Worm (Caenorhabditis elegans) whole organism, L4 larva: ENCODE results near the gene Y39B6A.69.

Source experiments
- ZK337.2 ChIP-seq: fragments of 200-800 bp; sonication (Bioruptor generic); IDR thresholded peaks from 2 replicates; pipeline ENCODE4 v1.3.6; 2022; ENCODE audit warnings: missing genetic modification reagents, missing genetic modification characterization, missing compliant biosample characterization
- ceh-82 ChIP-seq: sonication (generic microtip); optimal IDR thresholded peaks from 2 replicates; lab custom pipeline; 2017; ENCODE audit warnings: missing biosample characterization, missing genetic modification characterization
- daf-16 ChIP-seq, 3 experiments: sonication (generic microtip); optimal IDR thresholded peaks; 2 replicates each; lab custom pipeline; 2016 to 2017; ENCODE audit warnings: missing genetic modification characterization in 3 of 3, missing genetic modification reagents in 3 of 3, mild to moderate bottlenecking in 2 of 3, missing compliant biosample characterization in 2 of 3, missing biosample characterization in 1 of 3, moderate library complexity in 1 of 3
- nhr-76 ChIP-seq: fragments of 150-350 bp; optimal IDR thresholded peaks from 2 replicates; lab custom pipeline; 2014; ENCODE audit warnings: missing biosample characterization, missing genetic modification characterization
- nhr-77 ChIP-seq: fragments of 150-350 bp; optimal IDR thresholded peaks from 2 replicates; lab custom pipeline; 2014; ENCODE audit warnings: missing biosample characterization, missing genetic modification characterization
- sdz-12 ChIP-seq: fragments of 200-800 bp; sonication (Bioruptor generic); optimal IDR thresholded peaks from 2 replicates; lab custom pipeline; 2018; ENCODE audit warnings: mild to moderate bottlenecking, missing genetic modification characterization, missing compliant biosample characterization
- spr-3 ChIP-seq: fragments of 200-800 bp; sonication (Bioruptor generic); optimal IDR thresholded peaks from 2 replicates; lab custom pipeline; 2018; ENCODE audit warnings: mild to moderate bottlenecking, missing genetic modification characterization, missing compliant biosample characterization
- zag-1 ChIP-seq: fragments of 150-350 bp; optimal IDR thresholded peaks from 2 replicates; lab custom pipeline; 2014; ENCODE audit warnings: missing biosample characterization, missing genetic modification characterization

- TF ChIP-seq ZK337.2 = no peak
- TF ChIP-seq sdz-12 = no peak
- peak; percentile 93 for TF ChIP-seq nhr-77
- TF ChIP-seq nhr-76 (tag; lab: Kevin White, UChicago) = no peak
- TF ChIP-seq ceh-82 = no peak
- peak in 1 of 2 experiments; percentile 96 for TF ChIP-seq daf-16 (GFP tag; optimal IDR thresholded peaks at IDR 0.05; lab: Kevin White, UChicago)
- TF ChIP-seq daf-16 (tag; optimal IDR thresholded peaks at IDR 0.05; lab: Kevin White, UChicago) = peak; percentile 100
- TF ChIP-seq spr-3 = no peak
- no peak for TF ChIP-seq zag-1 (tag; lab: Kevin White, UChicago)
Observed at ce11 chrV:19158664-19159063, 6.4 kb upstream of the Y39B6A.69 start, which contains the start of gene Y39B6A.5.
